Worm (Caenorhabditis elegans): ENCODE measurements around the gene F11D5.6.

Gene F11D5.6

ce11 chrX:3282306-3282705 lies 43.8 kb downstream of the F11D5.6 start, which contains the start of gene K09C4.5:
Gene K09C4.5 (plus strand): TSS chrX:3282631.
- TF ChIP-seq sea-2 (GFP tag; IDR thresholded peaks at IDR 0.05) (no peak), madf-3 (GFP tag; IDR thresholded peaks at IDR 0.05) (no peak), sdz-38 (tag; optimal IDR thresholded peaks at IDR 0.05) (no peak), xnd-1 (tag; optimal IDR thresholded peaks at IDR 0.05) (no peak), him-1 (tag; optimal IDR thresholded peaks at IDR 0.05) (no peak), Y79H2A.3 (GFP tag; conservative IDR thresholded peaks at IDR 0.05) (no peak), ztf-26 (tag; optimal IDR thresholded peaks at IDR 0.05) (no peak), fkh-3 (tag; optimal IDR thresholded peaks at IDR 0.05) (no peak), akir-1 (GFP tag; optimal IDR thresholded peaks at IDR 0.05) (no peak), hmg-20 (GFP tag; IDR thresholded peaks at IDR 0.05) (no peak), pha-4 (tag; optimal IDR thresholded peaks at IDR 0.05) (no peak), zim-3 (tag; optimal IDR thresholded peaks at IDR 0.05) (no peak)

ce11 chrX:3280130-3280529 lies 45.9 kb downstream of the F11D5.6 start, which contains the start of gene K09C4.10:
Gene K09C4.10 (minus strand): TSS chrX:3280230.
- TF ChIP-seq ztf-3 (GFP tag; optimal IDR thresholded peaks at IDR 0.05) (no peak), chd-7 (tag; optimal IDR thresholded peaks at IDR 0.05) (no peak), nhr-120 (GFP tag; IDR thresholded peaks at IDR 0.05) (no peak)
